Worm (Caenorhabditis elegans) whole organism, L4 larva: Measurements from ENCODE around the gene ztf-16.
A peak's percentile ranks its signal among the peaks of the same experiment; 100 is the strongest.

Experiments
- F26F4.8 ChIP-seq: fragments of 200-800 bp; sonication (Bioruptor generic); conservative IDR thresholded peaks from 2 replicates; pipeline ENCODE4 v1.3.6; 2022; ENCODE audit warnings: missing genetic modification characterization, missing compliant biosample characterization
- F49E8.2 ChIP-seq: sonication (generic microtip); optimal IDR thresholded peaks from 2 replicates; lab custom pipeline; 2016; ENCODE audit warnings: missing compliant biosample characterization, mild to moderate bottlenecking, missing genetic modification characterization, borderline replicate concordance
- T20F7.1 ChIP-seq: fragments of 200-800 bp; sonication (Bioruptor generic); optimal IDR thresholded peaks from 2 replicates; lab custom pipeline; 2018; ENCODE audit warnings: mild to moderate bottlenecking, missing genetic modification characterization, missing compliant biosample characterization
- Y75B8A.6 ChIP-seq: fragments of 200-800 bp; sonication (Bioruptor generic); IDR thresholded peaks from 2 replicates; pipeline ENCODE4 v1.3.6; 2022; ENCODE audit warnings: missing genetic modification reagents, missing genetic modification characterization, missing compliant biosample characterization
- aha-1 ChIP-seq: fragments of 150-350 bp; peaks from one replicate; lab custom pipeline; 2014; ENCODE audit warnings: missing biosample characterization, missing genetic modification characterization
- ceh-62 ChIP-seq: sonication (generic microtip); optimal IDR thresholded peaks from 2 replicates; lab custom pipeline; 2017; ENCODE audit warnings: missing biosample characterization, missing genetic modification characterization
- ceh-82 ChIP-seq: sonication (generic microtip); optimal IDR thresholded peaks from 2 replicates; lab custom pipeline; 2017; ENCODE audit warnings: missing biosample characterization, missing genetic modification characterization
- cey-2 ChIP-seq: sonication (generic microtip); optimal IDR thresholded peaks from 3 replicates; lab custom pipeline; 2017; ENCODE audit warnings: missing genetic modification characterization, mild to moderate bottlenecking, missing compliant biosample characterization, antibody characterized with exemption, borderline replicate concordance; ENCODE audit not compliant: insufficient read depth
- daf-16 ChIP-seq, 3 experiments: sonication (generic microtip); optimal IDR thresholded peaks; 2 replicates each; lab custom pipeline; 2016 to 2017; ENCODE audit warnings: missing genetic modification characterization in 3 of 3, missing genetic modification reagents in 3 of 3, mild to moderate bottlenecking in 2 of 3, missing compliant biosample characterization in 2 of 3, missing biosample characterization in 1 of 3, moderate library complexity in 1 of 3
- duxl-1 ChIP-seq: sonication (generic microtip); optimal IDR thresholded peaks from 2 replicates; lab custom pipeline; 2016; ENCODE audit warnings: mild to moderate bottlenecking, missing genetic modification characterization, moderate library complexity, missing compliant biosample characterization; ENCODE audit not compliant: poor library complexity
- dve-1 ChIP-seq: sonication (generic microtip); optimal IDR thresholded peaks from 2 replicates; lab custom pipeline; 2017; ENCODE audit warnings: antibody characterized with exemption, mild to moderate bottlenecking, missing genetic modification characterization, missing compliant biosample characterization; ENCODE audit not compliant: insufficient read depth
- fkh-10 ChIP-seq: fragments of 150-350 bp; optimal IDR thresholded peaks from 2 replicates; lab custom pipeline; 2014; ENCODE audit warnings: missing biosample characterization, missing genetic modification reagents, missing genetic modification characterization
- hlh-11 ChIP-seq: fragments of 200-800 bp; sonication (Bioruptor generic); optimal IDR thresholded peaks from 2 replicates; lab custom pipeline; 2018; ENCODE audit warnings: mild to moderate bottlenecking, missing genetic modification characterization, missing compliant biosample characterization
- hmg-1.1 ChIP-seq: fragments of 200-800 bp; sonication (Bioruptor generic); IDR thresholded peaks from 2 replicates; pipeline ENCODE4 v1.3.6; 2022; ENCODE audit warnings: missing genetic modification reagents, missing genetic modification characterization, missing compliant biosample characterization
- lim-7 ChIP-seq: fragments of 200-800 bp; sonication (Bioruptor generic); IDR thresholded peaks from 2 replicates; pipeline ENCODE4 v1.3.6; 2022; ENCODE audit warnings: missing genetic modification characterization, missing compliant biosample characterization
- lir-3 ChIP-seq: sonication (generic microtip); optimal IDR thresholded peaks from 2 replicates; lab custom pipeline; 2016; ENCODE audit warnings: mild to moderate bottlenecking, missing genetic modification characterization, missing compliant biosample characterization
- madf-9 ChIP-seq: fragments of 200-800 bp; sonication (Bioruptor generic); conservative IDR thresholded peaks from 2 replicates; pipeline ENCODE4 v1.3.6; 2022; ENCODE audit warnings: missing genetic modification reagents, missing genetic modification characterization, missing compliant biosample characterization
- mdl-1 ChIP-seq, 2 experiments: fragments of 150-350 bp in 1 of 2; sonication (generic microtip) in 1 of 2; optimal IDR thresholded peaks; 2 replicates each; lab custom pipeline; 2014 to 2017; ENCODE audit warnings: missing biosample characterization in 2 of 2, missing genetic modification characterization in 2 of 2
- mes-2 ChIP-seq: sonication (generic microtip); optimal IDR thresholded peaks from 2 replicates; lab custom pipeline; 2016; ENCODE audit warnings: missing genotype, mild to moderate bottlenecking, missing genetic modification characterization, missing compliant biosample characterization; ENCODE audit not compliant: poor library complexity, severe bottlenecking
- mxl-2 ChIP-seq: fragments of 200-800 bp; sonication (Bioruptor generic); conservative IDR thresholded peaks from 2 replicates; pipeline ENCODE4 v1.3.6; 2022; ENCODE audit warnings: missing genetic modification reagents, missing genetic modification characterization, missing compliant biosample characterization
- nhr-10 ChIP-seq: fragments of 150-350 bp; optimal IDR thresholded peaks from 2 replicates; lab custom pipeline; 2014; ENCODE audit warnings: missing biosample characterization, missing genetic modification characterization
- nhr-11 ChIP-seq: fragments of 150-350 bp; optimal IDR thresholded peaks from 2 replicates; lab custom pipeline; 2014; ENCODE audit warnings: missing biosample characterization, missing genetic modification characterization
- nhr-25 ChIP-seq: sonication (generic microtip); optimal IDR thresholded peaks from 2 replicates; lab custom pipeline; 2017; ENCODE audit warnings: missing genetic modification characterization, mild to moderate bottlenecking, missing compliant biosample characterization, antibody characterized with exemption, moderate library complexity, borderline replicate concordance; ENCODE audit not compliant: insufficient read depth
- nhr-28 ChIP-seq: fragments of 150-350 bp; optimal IDR thresholded peaks from 2 replicates; lab custom pipeline; 2014; ENCODE audit warnings: missing biosample characterization, missing genetic modification characterization
- nhr-41 ChIP-seq: fragments of 200-800 bp; sonication (Bioruptor generic); IDR thresholded peaks from 2 replicates; pipeline ENCODE4 v1.3.6; 2022; ENCODE audit warnings: missing genetic modification reagents, missing genetic modification characterization, missing compliant biosample characterization
- nhr-6 ChIP-seq: fragments of 150-350 bp; optimal IDR thresholded peaks from 2 replicates; lab custom pipeline; 2014; ENCODE audit warnings: missing biosample characterization, missing genetic modification characterization
- saeg-2 ChIP-seq: fragments of 200-800 bp; sonication (Bioruptor generic); IDR thresholded peaks from 2 replicates; pipeline ENCODE4 v1.3.6; 2022; ENCODE audit warnings: missing genetic modification reagents, missing genetic modification characterization, missing compliant biosample characterization
- skn-1 ChIP-seq: fragments of 150-350 bp; optimal IDR thresholded peaks from 2 replicates; lab custom pipeline; 2014; ENCODE audit warnings: missing biosample characterization, missing genetic modification characterization
- snpc-1.2 ChIP-seq: fragments of 200-800 bp; sonication (Bioruptor generic); IDR thresholded peaks from 2 replicates; pipeline ENCODE4 v1.3.6; 2022; ENCODE audit warnings: missing genetic modification reagents, missing genetic modification characterization, missing compliant biosample characterization
- tag-97 ChIP-seq: fragments of 200-800 bp; sonication (Bioruptor generic); IDR thresholded peaks from 2 replicates; pipeline ENCODE4 v1.3.6; 2022; ENCODE audit warnings: missing genetic modification characterization, missing compliant biosample characterization
- unc-130 ChIP-seq: sonication (generic microtip); optimal IDR thresholded peaks from 2 replicates; lab custom pipeline; 2016; ENCODE audit warnings: missing genetic modification reagents, missing genetic modification characterization, missing compliant biosample characterization
- unc-62 ChIP-seq, 3 experiments: fragments of 150-350 bp in 1 of 3; sonication (generic microtip); optimal IDR thresholded peaks in 2 of 3; peaks in 1 of 3; 1 replicate in 1 of 3; 2 replicates in 2 of 3; lab custom pipeline; 2014 to 2017; ENCODE audit warnings: missing biosample characterization in 3 of 3, missing genetic modification characterization in 3 of 3, missing genetic modification reagents in 3 of 3, missing genotype in 1 of 3
- ztf-11 ChIP-seq: fragments of 150-350 bp; optimal IDR thresholded peaks from 2 replicates; lab custom pipeline; 2014; ENCODE audit warnings: missing biosample characterization, missing genetic modification characterization

ztf-16 gene

DNA sequence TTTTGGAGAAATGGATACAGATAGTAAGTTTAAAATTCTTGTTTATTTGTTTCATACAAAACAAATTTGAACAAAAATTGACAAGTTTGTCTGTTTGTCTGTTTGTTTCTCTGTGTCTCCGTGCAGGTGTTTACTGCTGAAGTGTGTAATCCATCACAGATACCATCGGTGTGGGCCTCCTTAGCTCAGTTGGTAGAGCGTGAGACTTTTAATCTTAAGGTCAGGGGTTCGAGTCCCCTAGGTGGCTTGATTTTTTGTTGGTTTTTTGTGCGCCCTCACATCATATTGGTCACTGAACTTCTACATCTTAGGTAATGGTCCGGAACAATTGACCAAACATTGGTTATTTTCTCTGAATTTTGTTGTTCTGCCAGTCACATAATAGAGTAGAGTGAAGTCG lies 22.4 kb downstream of the ztf-16 start (continued):
- TF ChIP-seq dve-1 (tag; lab: Kevin White, UChicago), result peak; percentile 72
- no peak for TF ChIP-seq saeg-2
- peak; percentile 38 for TF ChIP-seq F49E8.2 (tag; lab: Kevin White, UChicago)
- TF ChIP-seq aha-1 (tag; lab: Kevin White, UChicago), result peak; percentile 81
- TF ChIP-seq nhr-28 (tag; lab: Kevin White, UChicago), result peak; percentile 23
- peak; percentile 92 for TF ChIP-seq F26F4.8 (GFP tag; lab: Robert Waterston, UW)
- TF ChIP-seq ztf-11 (tag; lab: Kevin White, UChicago), result no peak
- no peak for TF ChIP-seq tag-97 (GFP tag; lab: Robert Waterston, UW)
- peak; percentile 27 for TF ChIP-seq T20F7.1 (GFP tag; lab: Kevin White, UChicago)
- no peak for TF ChIP-seq skn-1 (tag; lab: Kevin White, UChicago)
- TF ChIP-seq duxl-1, result peak; percentile 89
- TF ChIP-seq ceh-82 (tag; lab: Kevin White, UChicago), result no peak
- TF ChIP-seq mdl-1 (tag; optimal IDR thresholded peaks at IDR 0.05; lab: Kevin White, UChicago), result no peak
- TF ChIP-seq lir-3 (tag; lab: Kevin White, UChicago), result peak; percentile 3
- peak; percentile 98 for TF ChIP-seq lim-7
- no peak for TF ChIP-seq fkh-10 (GFP tag; lab: Kevin White, UChicago)
- peak; percentile 61; the same call in 1 of the 2 replicates for TF ChIP-seq mxl-2 (GFP tag; lab: Robert Waterston, UW)
- peak; percentile 90 for TF ChIP-seq snpc-1.2 (GFP tag; lab: Robert Waterston, UW)
- no peak for TF ChIP-seq nhr-10 (tag; lab: Kevin White, UChicago)
- TF ChIP-seq unc-130 (GFP tag; lab: Kevin White, UChicago), result peak; percentile 18
- no peak for TF ChIP-seq nhr-6 (tag; lab: Kevin White, UChicago)
- peak; percentile 79; the same call in 1 of the 2 replicates for TF ChIP-seq nhr-41 (GFP tag; lab: Robert Waterston, UW)
- no peak for TF ChIP-seq cey-2 (tag; lab: Kevin White, UChicago)

DNA sequence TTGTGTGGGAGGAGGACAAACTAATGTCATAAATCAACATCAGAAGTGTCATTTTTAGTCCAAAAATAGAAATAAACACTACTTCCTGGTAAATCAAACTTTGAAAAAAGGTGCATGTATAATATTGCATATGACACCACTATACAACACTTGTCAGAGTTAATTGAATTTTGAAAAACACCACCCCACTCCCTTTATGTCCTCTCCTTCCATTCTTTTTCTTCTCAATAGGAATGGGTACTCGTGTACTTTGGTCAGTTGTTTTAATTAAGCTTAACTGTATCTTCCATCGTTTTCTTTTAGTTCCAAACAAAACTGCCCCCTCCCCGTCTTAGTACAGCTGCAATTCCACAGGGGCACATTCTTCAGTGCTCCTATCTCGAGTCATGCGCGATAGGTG lies 23.8 kb downstream of the ztf-16 start:
- TF ChIP-seq hmg-1.1 (GFP tag; lab: Robert Waterston, UW) (0 out of 2 replicates have a peak, but pooled peaks have one; percentile 33), F26F4.8 (GFP tag; lab: Robert Waterston, UW) (no peak)

DNA sequence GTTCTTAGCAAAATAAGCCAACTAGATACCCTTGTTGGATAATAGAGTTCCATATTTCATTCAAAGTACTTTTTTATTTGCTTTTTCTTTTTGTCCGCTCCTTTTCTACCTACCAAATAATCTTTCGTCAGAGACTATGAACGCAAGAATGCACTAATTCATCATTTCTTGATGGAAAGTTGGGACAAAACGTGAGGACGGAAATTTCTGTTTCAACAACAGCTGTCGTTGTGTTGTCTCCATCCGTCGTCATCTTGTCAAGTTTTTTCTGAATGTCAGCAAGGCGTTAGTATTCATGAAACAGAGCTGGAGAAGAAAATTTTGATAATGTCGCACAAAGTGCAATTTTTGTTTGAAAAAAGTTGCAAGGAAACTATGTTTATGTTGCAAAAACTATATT lies 26.6 kb downstream of the ztf-16 start:
- no peak for TF ChIP-seq madf-9 (GFP tag; lab: Robert Waterston, UW)
- peak in 1 of 2 experiments; percentile 53 for TF ChIP-seq daf-16 (GFP tag; optimal IDR thresholded peaks at IDR 0.05; lab: Kevin White, UChicago)
- no peak for TF ChIP-seq daf-16 (tag; optimal IDR thresholded peaks at IDR 0.05; lab: Kevin White, UChicago)
- no peak for TF ChIP-seq hlh-11
- TF ChIP-seq nhr-11, result peak; percentile 18
- no peak for TF ChIP-seq Y75B8A.6
- peak in 1 of 2 experiments; percentile 97 for TF ChIP-seq unc-62 (GFP tag; optimal IDR thresholded peaks at IDR 0.05 in 1 of 2; lab: Kevin White, UChicago)
- no peak for TF ChIP-seq unc-62 (tag; optimal IDR thresholded peaks at IDR 0.05; lab: Kevin White, UChicago)
- TF ChIP-seq nhr-25 (tag; lab: Kevin White, UChicago), result no peak
- TF ChIP-seq mes-2 (tag; lab: Kevin White, UChicago), result no peak
- no peak for TF ChIP-seq ceh-62 (tag; lab: Kevin White, UChicago)
- no peak for TF ChIP-seq cey-2 (tag; lab: Kevin White, UChicago)
